Worm (Caenorhabditis elegans) whole organism, L4 larva: ENCODE results near the gene Y41D4B.4.

Source experiments
- D1046.2 ChIP-seq: fragments of 200-800 bp; sonication (Bioruptor generic); IDR thresholded peaks from 2 replicates; pipeline ENCODE4 v1.3.6; 2022; ENCODE audit warnings: missing genetic modification characterization, missing compliant biosample characterization
- F44E2.7 ChIP-seq: fragments of 200-800 bp; sonication (Bioruptor generic); IDR thresholded peaks from 2 replicates; pipeline ENCODE4 v2.1.2; 2022; ENCODE audit warnings: missing genetic modification characterization, missing compliant biosample characterization
- F49E8.2 ChIP-seq: sonication (generic microtip); optimal IDR thresholded peaks from 2 replicates; lab custom pipeline; 2016; ENCODE audit warnings: missing compliant biosample characterization, mild to moderate bottlenecking, missing genetic modification characterization, borderline replicate concordance
- T20F7.1 ChIP-seq: fragments of 200-800 bp; sonication (Bioruptor generic); optimal IDR thresholded peaks from 2 replicates; lab custom pipeline; 2018; ENCODE audit warnings: mild to moderate bottlenecking, missing genetic modification characterization, missing compliant biosample characterization
- Y105C5A.15 ChIP-seq: fragments of 200-800 bp; sonication (Bioruptor generic); IDR thresholded peaks from 2 replicates; pipeline ENCODE4 v1.3.6; 2022; ENCODE audit warnings: missing genetic modification characterization, missing compliant biosample characterization
- ZK546.5 ChIP-seq, 2 experiments: sonication (generic microtip); optimal IDR thresholded peaks; 2 replicates each; lab custom pipeline; 2017; ENCODE audit warnings: missing biosample characterization in 2 of 2, missing genetic modification characterization in 2 of 2
- aha-1 ChIP-seq: fragments of 150-350 bp; peaks from one replicate; lab custom pipeline; 2014; ENCODE audit warnings: missing biosample characterization, missing genetic modification characterization
- ama-1 ChIP-seq: fragments of 150-350 bp; optimal IDR thresholded peaks from 2 replicates; lab custom pipeline; 2014; ENCODE audit warnings: inconsistent platforms, mixed read lengths
- ceh-28 ChIP-seq: fragments of 150-350 bp; optimal IDR thresholded peaks from 2 replicates; lab custom pipeline; 2014; ENCODE audit warnings: missing biosample characterization, missing genetic modification reagents, missing genetic modification characterization
- cey-2 ChIP-seq: sonication (generic microtip); optimal IDR thresholded peaks from 3 replicates; lab custom pipeline; 2017; ENCODE audit warnings: missing genetic modification characterization, mild to moderate bottlenecking, missing compliant biosample characterization, antibody characterized with exemption, borderline replicate concordance; ENCODE audit not compliant: insufficient read depth
- daf-12 ChIP-seq: fragments of 150-350 bp; optimal IDR thresholded peaks from 2 replicates; lab custom pipeline; 2014; ENCODE audit warnings: missing biosample characterization, missing genetic modification reagents, missing genetic modification characterization
- daf-19 ChIP-seq: fragments of 200-800 bp; sonication (Bioruptor generic); conservative IDR thresholded peaks from 2 replicates; pipeline ENCODE4 v1.3.6; 2022; ENCODE audit warnings: missing genetic modification characterization, missing compliant biosample characterization
- dmd-6 ChIP-seq: fragments of 200-800 bp; sonication (Bioruptor generic); IDR thresholded peaks from 2 replicates; pipeline ENCODE4 v1.3.6; 2022; ENCODE audit warnings: missing genetic modification reagents, missing genetic modification characterization, missing compliant biosample characterization
- dve-1 ChIP-seq: sonication (generic microtip); optimal IDR thresholded peaks from 2 replicates; lab custom pipeline; 2017; ENCODE audit warnings: antibody characterized with exemption, mild to moderate bottlenecking, missing genetic modification characterization, missing compliant biosample characterization; ENCODE audit not compliant: insufficient read depth
- hif-1 ChIP-seq, 2 experiments: sonication (generic microtip); optimal IDR thresholded peaks; 2 replicates each; lab custom pipeline; 2016 to 2017; ENCODE audit warnings: missing compliant biosample characterization in 2 of 2, missing genetic modification characterization in 2 of 2, missing genetic modification reagents in 2 of 2, missing genotype in 2 of 2, mild to moderate bottlenecking in 1 of 2
- hlh-11 ChIP-seq: fragments of 200-800 bp; sonication (Bioruptor generic); optimal IDR thresholded peaks from 2 replicates; lab custom pipeline; 2018; ENCODE audit warnings: mild to moderate bottlenecking, missing genetic modification characterization, missing compliant biosample characterization
- hlh-30 ChIP-seq: sonication (generic microtip); optimal IDR thresholded peaks from 2 replicates; lab custom pipeline; 2017; ENCODE audit warnings: antibody characterized with exemption, mild to moderate bottlenecking, missing genetic modification characterization, missing compliant biosample characterization; ENCODE audit not compliant: insufficient read depth
- hmg-1.1 ChIP-seq: fragments of 200-800 bp; sonication (Bioruptor generic); IDR thresholded peaks from 2 replicates; pipeline ENCODE4 v1.3.6; 2022; ENCODE audit warnings: missing genetic modification reagents, missing genetic modification characterization, missing compliant biosample characterization
- jun-1 ChIP-seq: fragments of 150-350 bp; optimal IDR thresholded peaks from 2 replicates; lab custom pipeline; 2014; ENCODE audit warnings: missing biosample characterization, missing genetic modification reagents, missing genetic modification characterization
- lin-1 ChIP-seq: fragments of 200-800 bp; sonication (Bioruptor generic); IDR thresholded peaks from 2 replicates; pipeline ENCODE4 v1.3.6; 2022; ENCODE audit warnings: missing genetic modification reagents, missing genetic modification characterization, missing compliant biosample characterization
- lin-15B ChIP-seq: fragments of 150-350 bp; sonication (generic microtip); optimal IDR thresholded peaks from 3 replicates; lab custom pipeline; 2014; ENCODE audit warnings: missing biosample characterization, missing genetic modification characterization
- lsy-2 ChIP-seq, 2 experiments: fragments of 150-350 bp in 1 of 2; sonication (generic microtip) in 1 of 2; optimal IDR thresholded peaks; 2 replicates each; lab custom pipeline; 2014 to 2017; ENCODE audit warnings: missing biosample characterization in 2 of 2, missing genetic modification characterization in 2 of 2
- madf-5 ChIP-seq, 2 experiments: fragments of 200-800 bp; sonication (Bioruptor generic); IDR thresholded peaks; 2 replicates each; pipeline ENCODE4 v1.3.6; 2022; ENCODE audit warnings: missing compliant biosample characterization in 2 of 2, missing genetic modification characterization in 2 of 2
- madf-9 ChIP-seq: fragments of 200-800 bp; sonication (Bioruptor generic); conservative IDR thresholded peaks from 2 replicates; pipeline ENCODE4 v1.3.6; 2022; ENCODE audit warnings: missing genetic modification reagents, missing genetic modification characterization, missing compliant biosample characterization
- mdl-1 ChIP-seq, 2 experiments: fragments of 150-350 bp in 1 of 2; sonication (generic microtip) in 1 of 2; optimal IDR thresholded peaks; 2 replicates each; lab custom pipeline; 2014 to 2017; ENCODE audit warnings: missing biosample characterization in 2 of 2, missing genetic modification characterization in 2 of 2
- mdt-29 ChIP-seq: fragments of 200-800 bp; sonication (Bioruptor generic); IDR thresholded peaks from 2 replicates; pipeline ENCODE4 v1.3.6; 2022; ENCODE audit warnings: missing genetic modification reagents, missing genetic modification characterization, missing compliant biosample characterization
- mep-1 ChIP-seq: fragments of 150-350 bp; sonication (generic microtip); optimal IDR thresholded peaks from 3 replicates; lab custom pipeline; 2014; ENCODE audit warnings: missing biosample characterization, missing genetic modification characterization
- mes-2 ChIP-seq: sonication (generic microtip); optimal IDR thresholded peaks from 2 replicates; lab custom pipeline; 2016; ENCODE audit warnings: missing genotype, mild to moderate bottlenecking, missing genetic modification characterization, missing compliant biosample characterization; ENCODE audit not compliant: poor library complexity, severe bottlenecking
- mxl-3 ChIP-seq: fragments of 200-800 bp; sonication (Bioruptor generic); optimal IDR thresholded peaks from 2 replicates; lab custom pipeline; 2018; ENCODE audit warnings: mild to moderate bottlenecking, missing genetic modification characterization, missing compliant biosample characterization
- nhr-10 ChIP-seq: fragments of 150-350 bp; optimal IDR thresholded peaks from 2 replicates; lab custom pipeline; 2014; ENCODE audit warnings: missing biosample characterization, missing genetic modification characterization
- nhr-25 ChIP-seq: sonication (generic microtip); optimal IDR thresholded peaks from 2 replicates; lab custom pipeline; 2017; ENCODE audit warnings: missing genetic modification characterization, mild to moderate bottlenecking, missing compliant biosample characterization, antibody characterized with exemption, moderate library complexity, borderline replicate concordance; ENCODE audit not compliant: insufficient read depth
- nhr-28 ChIP-seq: fragments of 150-350 bp; optimal IDR thresholded peaks from 2 replicates; lab custom pipeline; 2014; ENCODE audit warnings: missing biosample characterization, missing genetic modification characterization
- nhr-41 ChIP-seq: fragments of 200-800 bp; sonication (Bioruptor generic); IDR thresholded peaks from 2 replicates; pipeline ENCODE4 v1.3.6; 2022; ENCODE audit warnings: missing genetic modification reagents, missing genetic modification characterization, missing compliant biosample characterization
- nhr-77 ChIP-seq: fragments of 150-350 bp; optimal IDR thresholded peaks from 2 replicates; lab custom pipeline; 2014; ENCODE audit warnings: missing biosample characterization, missing genetic modification characterization
- pha-4 ChIP-seq, 2 experiments: fragments of 150-350 bp in 1 of 2; fragments of 200-800 bp in 1 of 2; sonication (Bioruptor generic) in 1 of 2; IDR thresholded peaks in 1 of 2; optimal IDR thresholded peaks in 1 of 2; 2 replicates each; pipeline versions ENCODE4 v1.3.6 to Lab custom; 2014 to 2022; ENCODE audit warnings: missing genetic modification characterization in 2 of 2, missing genetic modification reagents in 2 of 2, missing biosample characterization in 1 of 2, missing compliant biosample characterization in 1 of 2
- sdz-12 ChIP-seq: fragments of 200-800 bp; sonication (Bioruptor generic); optimal IDR thresholded peaks from 2 replicates; lab custom pipeline; 2018; ENCODE audit warnings: mild to moderate bottlenecking, missing genetic modification characterization, missing compliant biosample characterization
- snpc-4 ChIP-seq: fragments of 150-350 bp; optimal IDR thresholded peaks from 2 replicates; lab custom pipeline; 2014; ENCODE audit warnings: missing biosample characterization, missing genetic modification characterization
- spr-1 ChIP-seq: sonication (generic microtip); optimal IDR thresholded peaks from 2 replicates; lab custom pipeline; 2016; ENCODE audit warnings: mild to moderate bottlenecking, missing genetic modification characterization, missing compliant biosample characterization
- spr-3 ChIP-seq: fragments of 200-800 bp; sonication (Bioruptor generic); optimal IDR thresholded peaks from 2 replicates; lab custom pipeline; 2018; ENCODE audit warnings: mild to moderate bottlenecking, missing genetic modification characterization, missing compliant biosample characterization
- unc-62 ChIP-seq, 3 experiments: fragments of 150-350 bp in 1 of 3; sonication (generic microtip); optimal IDR thresholded peaks in 2 of 3; peaks in 1 of 3; 1 replicate in 1 of 3; 2 replicates in 2 of 3; lab custom pipeline; 2014 to 2017; ENCODE audit warnings: missing biosample characterization in 3 of 3, missing genetic modification characterization in 3 of 3, missing genetic modification reagents in 3 of 3, missing genotype in 1 of 3
- zag-1 ChIP-seq: fragments of 150-350 bp; optimal IDR thresholded peaks from 2 replicates; lab custom pipeline; 2014; ENCODE audit warnings: missing biosample characterization, missing genetic modification characterization
- zfp-2 ChIP-seq: sonication (generic microtip); optimal IDR thresholded peaks from 2 replicates; lab custom pipeline; 2016; ENCODE audit warnings: mild to moderate bottlenecking, missing genetic modification characterization, missing compliant biosample characterization
- zfp-3 ChIP-seq: fragments of 200-800 bp; sonication (Bioruptor generic); conservative IDR thresholded peaks from 2 replicates; pipeline ENCODE4 v1.3.6; 2022; ENCODE audit warnings: missing genetic modification reagents, missing genetic modification characterization, missing compliant biosample characterization

Gene Y41D4B.4

ce11 chrIV:1655312-1655711 is 4.6 kb upstream of the Y41D4B.4 start:
- TF ChIP-seq nhr-25 (tag; lab: Kevin White, UChicago) (no peak), cey-2 (tag; lab: Kevin White, UChicago) (no peak), lin-15B (tag; lab: Kevin White, UChicago) (no peak), madf-9 (GFP tag; lab: Robert Waterston, UW) (no peak), daf-19 (no peak), pha-4 (GFP tag; IDR thresholded peaks at IDR 0.05; lab: Robert Waterston, UW) (no peak), pha-4 (tag; optimal IDR thresholded peaks at IDR 0.05; lab: Kevin White, UChicago) (no peak), mdl-1 (tag; optimal IDR thresholded peaks at IDR 0.05; lab: Kevin White, UChicago) (peak; percentile 9 to 75), D1046.2 (GFP tag; lab: Robert Waterston, UW) (no peak), nhr-77 (tag; lab: Kevin White, UChicago) (peak; percentile 57), daf-12 (tag; lab: Kevin White, UChicago) (no peak), madf-5 (GFP tag; IDR thresholded peaks at IDR 0.05; lab: Robert Waterston, UW) (no peak), F49E8.2 (tag; lab: Kevin White, UChicago) (no peak), snpc-4 (tag; lab: Kevin White, UChicago) (no peak), hif-1 (tag; optimal IDR thresholded peaks at IDR 0.05; lab: Kevin White, UChicago) (no peak), aha-1 (tag; lab: Kevin White, UChicago) (no peak), spr-1 (tag; lab: Kevin White, UChicago) (no peak), mes-2 (peak; percentile 50), dmd-6 (GFP tag; lab: Robert Waterston, UW) (peak; percentile 73), nhr-28 (tag; lab: Kevin White, UChicago) (peak; percentile 87), mdt-29 (GFP tag; lab: Robert Waterston, UW) (no peak), mxl-3 (peak; percentile 66), hmg-1.1 (0 out of 2 replicates have a peak, but pooled peaks have one; percentile 26), unc-62 (GFP tag; optimal IDR thresholded peaks at IDR 0.05 in 1 of 2; lab: Kevin White, UChicago) (no peak), unc-62 (tag; optimal IDR thresholded peaks at IDR 0.05; lab: Kevin White, UChicago) (no peak), nhr-10 (tag; lab: Kevin White, UChicago) (peak; percentile 20), hlh-30 (tag; lab: Kevin White, UChicago) (peak; percentile 68), lin-1 (GFP tag; lab: Robert Waterston, UW) (no peak), Y105C5A.15 (no peak), ZK546.5 (tag; optimal IDR thresholded peaks at IDR 0.05; lab: Kevin White, UChicago) (no peak), zag-1 (no peak), jun-1 (peak; percentile 3), nhr-41 (GFP tag; lab: Robert Waterston, UW) (no peak), lsy-2 (tag; optimal IDR thresholded peaks at IDR 0.05; lab: Kevin White, UChicago) (peak in 1 of 2 experiments; percentile 51), mep-1 (tag; lab: Kevin White, UChicago) (peak; percentile 66), zfp-2 (no peak), F44E2.7 (no peak), T20F7.1 (GFP tag; lab: Kevin White, UChicago) (peak; percentile 67), spr-3 (no peak), hlh-11 (peak; percentile 70), zfp-3 (GFP tag; lab: Robert Waterston, UW) (no peak), ceh-28 (tag; lab: Kevin White, UChicago) (no peak), ama-1 (lab: Kevin White, UChicago) (no peak), sdz-12 (no peak), dve-1 (tag; lab: Kevin White, UChicago) (peak; percentile 65)
- TF ChIP-seq, all 104 proteins: peak for 15
